Worm (Caenorhabditis elegans): ENCODE measurements around the gene K02A6.2.
A peak's percentile ranks its signal among the peaks of the same experiment; 100 is the strongest.

K02A6.2 gene

DNA sequence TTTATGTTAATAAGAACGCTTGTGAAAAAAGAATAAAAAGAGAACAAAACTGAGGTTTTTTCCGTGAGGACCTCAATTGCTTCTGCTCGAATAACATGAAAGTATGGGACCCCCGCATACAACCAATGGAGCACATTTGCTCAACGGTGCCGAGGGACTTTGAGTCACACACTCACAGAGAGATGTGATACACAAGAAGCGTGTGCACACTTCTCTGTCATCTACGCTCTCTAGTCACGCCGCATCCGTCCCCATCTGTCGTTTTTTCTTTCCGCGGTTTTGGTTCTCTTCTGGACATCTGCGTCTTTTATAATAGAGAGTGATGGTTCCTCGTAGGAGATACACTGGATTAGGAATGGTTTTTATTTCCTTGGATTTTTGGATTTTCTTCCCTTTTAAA, 18.9 kb downstream of the K02A6.2 start:
- TF ChIP-seq xbp-1 (tag; optimal IDR thresholded peaks at IDR 0.05) (peak; percentile 30), lin-13 (GFP tag; optimal IDR thresholded peaks at IDR 0.05) (no peak), C34B4.2 (tag; optimal IDR thresholded peaks at IDR 0.05) (no peak), mdl-1 (tag; optimal IDR thresholded peaks at IDR 0.05) (peak in 1 of 2 experiments; percentile 70), tlp-1 (tag; optimal IDR thresholded peaks at IDR 0.05) (no peak), grh-1 (GFP tag; IDR thresholded peaks at IDR 0.05) (no peak), rnt-1 (tag; optimal IDR thresholded peaks at IDR 0.05) (peak; percentile 65), ceh-82 (tag; optimal IDR thresholded peaks at IDR 0.05) (peak in 1 of 3 experiments; percentile 59), unc-98 (GFP tag; IDR thresholded peaks at IDR 0.05) (no peak), unc-86 (tag; optimal IDR thresholded peaks at IDR 0.05) (peak; percentile 38), fkh-10 (GFP tag; optimal IDR thresholded peaks at IDR 0.05) (peak; percentile 68), skn-1 (tag; optimal IDR thresholded peaks at IDR 0.05) (peak; percentile 45), nhr-76 (tag; optimal IDR thresholded peaks at IDR 0.05) (no peak), dpl-1 (GFP tag; optimal IDR thresholded peaks at IDR 0.05) (peak in 1 of 3 experiments; percentile 45), lsy-2 (tag; optimal IDR thresholded peaks at IDR 0.05) (peak in 1 of 2 experiments; percentile 63), isw-1 (GFP tag; IDR thresholded peaks at IDR 0.05) (peak; percentile 19; the same call in 1 of the 2 replicates), efl-1 (optimal IDR thresholded peaks at IDR 0.05) (peak; percentile 9 to 13), efl-1 (GFP tag; optimal IDR thresholded peaks at IDR 0.05 in 1 of 2) (no peak), sup-37 (GFP tag; optimal IDR thresholded peaks at IDR 0.05) (no peak), ztf-11 (tag; optimal IDR thresholded peaks at IDR 0.05) (peak in 1 of 2 experiments; percentile 15), nhr-19 (GFP tag; conservative IDR thresholded peaks at IDR 0.05) (0 out of 2 replicates have a peak, but pooled peaks have one; percentile 24), nhr-12 (tag; optimal IDR thresholded peaks at IDR 0.05) (no peak), lir-3 (tag; optimal IDR thresholded peaks at IDR 0.05; ENCODE audit: poor library complexity) (no peak), lin-14 (GFP tag; optimal IDR thresholded peaks at IDR 0.05) (peak; percentile 90), elt-3 (tag; optimal IDR thresholded peaks at IDR 0.05) (no peak), swsn-7 (tag; optimal IDR thresholded peaks at IDR 0.05) (peak; percentile 38), tbx-2 (tag; optimal IDR thresholded peaks at IDR 0.05) (peak; percentile 33), nhr-20 (tag; optimal IDR thresholded peaks at IDR 0.05) (no peak), elt-2 (tag; optimal IDR thresholded peaks at IDR 0.05) (no peak), nhr-71 (tag; optimal IDR thresholded peaks at IDR 0.05) (peak; percentile 52), C16A3.4 (tag; optimal IDR thresholded peaks at IDR 0.05) (peak; percentile 5), nhr-47 (tag; optimal IDR thresholded peaks at IDR 0.05) (peak; percentile 26), ama-1 (optimal IDR thresholded peaks at IDR 0.05) (no peak), ceh-8 (GFP tag; optimal IDR thresholded peaks at IDR 0.05) (no peak), mep-1 (tag; optimal IDR thresholded peaks at IDR 0.05) (peak; percentile 44), Y116A8C.19 (tag; optimal IDR thresholded peaks at IDR 0.05; ENCODE audit: borderline replicate concordance) (no peak), snu-23 (GFP tag; optimal IDR thresholded peaks at IDR 0.05) (peak; percentile 49), dsc-1 (tag; optimal IDR thresholded peaks at IDR 0.05) (peak; percentile 64), fkh-8 (tag; optimal IDR thresholded peaks at IDR 0.05) (peak; percentile 42), lin-39 (tag; optimal IDR thresholded peaks at IDR 0.05) (no peak), lin-35 (GFP tag; optimal IDR thresholded peaks at IDR 0.05) (peak in 1 of 2 experiments; percentile 19)

DNA sequence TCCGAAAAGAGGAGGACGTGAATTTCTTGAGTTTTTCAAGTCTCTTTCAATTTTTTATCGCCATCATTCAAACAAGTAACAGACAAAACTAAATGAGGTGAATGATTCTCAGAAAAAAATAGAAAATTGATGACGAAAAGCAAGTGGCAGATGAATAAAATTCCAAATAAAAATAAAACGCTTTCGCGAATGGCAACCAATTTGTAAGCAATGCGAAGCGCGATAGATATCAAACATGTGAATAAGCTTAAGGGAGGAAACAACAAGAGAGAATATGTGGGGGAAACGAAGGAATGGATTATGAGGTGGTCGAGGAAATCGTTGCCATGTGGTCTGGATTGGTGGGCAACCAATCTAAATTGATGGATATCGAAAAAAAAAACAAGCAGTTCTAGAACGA, 20.3 kb downstream of the K02A6.2 start:
- TF ChIP-seq nhr-47 (tag; optimal IDR thresholded peaks at IDR 0.05) (no peak), dsc-1 (tag; optimal IDR thresholded peaks at IDR 0.05) (peak; percentile 95), hpl-2 (GFP tag; optimal IDR thresholded peaks at IDR 0.05) (no peak), fkh-8 (tag; optimal IDR thresholded peaks at IDR 0.05) (peak; percentile 37), ztf-11 (tag; optimal IDR thresholded peaks at IDR 0.05) (no peak), fkh-4 (tag; optimal IDR thresholded peaks at IDR 0.05; ENCODE audit: borderline replicate concordance) (peak; percentile 35), lin-14 (GFP tag; optimal IDR thresholded peaks at IDR 0.05) (peak; percentile 1)

Measured in whole organism, L1 larva.